Fruit fly (Drosophila melanogaster): ENCODE data around the gene CG10283.

CG10283 gene

dm6 chr2L:18466669-18467068 is 17.6 kb downstream of the CG10283 start:
- no peak for TF ChIP-seq ss (GFP tag; optimal IDR thresholded peaks at IDR 0.05)
- peak; percentile 45; the same call in 1 of the 3 replicates for TF ChIP-seq CG6163 (GFP tag; IDR thresholded peaks at IDR 0.05)
- TF ChIP-seq Blimp-1 (GFP tag; optimal IDR thresholded peaks at IDR 0.05): no peak
- no peak for TF ChIP-seq OdsH (GFP tag; optimal IDR thresholded peaks at IDR 0.05)
- TF ChIP-seq CG34406 (GFP tag; optimal IDR thresholded peaks at IDR 0.05): no peak

- no peak for TF ChIP-seq vri (GFP tag; optimal IDR thresholded peaks at IDR 0.05)
- TF ChIP-seq Hr38 (GFP tag; optimal IDR thresholded peaks at IDR 0.05): no peak
- TF ChIP-seq Ets96B (tag; optimal IDR thresholded peaks at IDR 0.05): peak; percentile 38
- no peak for TF ChIP-seq CG11762 (GFP tag; optimal IDR thresholded peaks at IDR 0.05; ENCODE audit: insufficient read depth)
- TF ChIP-seq CG3919 (GFP tag; optimal IDR thresholded peaks at IDR 0.05): peak; percentile 64
- peak; percentile 55 for TF ChIP-seq Ets21C (GFP tag; optimal IDR thresholded peaks at IDR 0.05)
- peak; percentile 57 for TF ChIP-seq CG32006 (GFP tag; optimal IDR thresholded peaks at IDR 0.05)
- TF ChIP-seq Smox (GFP tag; optimal IDR thresholded peaks at IDR 0.05): peak; percentile 70
- TF ChIP-seq CG6792 (GFP tag; optimal IDR thresholded peaks at IDR 0.05): peak; percentile 30
- TF ChIP-seq CG6276 (GFP tag; optimal IDR thresholded peaks at IDR 0.05): peak; percentile 11
- peak; percentile 56 for TF ChIP-seq acj6 (GFP tag; optimal IDR thresholded peaks at IDR 0.05)
- TF ChIP-seq eg (GFP tag; IDR thresholded peaks at IDR 0.05): no peak
- peak; percentile 18 for TF ChIP-seq spab (GFP tag; optimal IDR thresholded peaks at IDR 0.05)
- TF ChIP-seq CG31627 (GFP tag; optimal IDR thresholded peaks at IDR 0.05): peak; percentile 51
- no peak for TF ChIP-seq Lpt (GFP tag; optimal IDR thresholded peaks at IDR 0.05)
- peak; percentile 55 for TF ChIP-seq Sox14 (GFP tag; optimal IDR thresholded peaks at IDR 0.05)
- TF ChIP-seq Hr4 (GFP tag; optimal IDR thresholded peaks at IDR 0.05): peak; percentile 35
- no peak for TF ChIP-seq CG6163 (GFP tag; IDR thresholded peaks at IDR 0.05)
- peak; percentile 31 for TF ChIP-seq CG3032 (tag; optimal IDR thresholded peaks at IDR 0.05)
- TF ChIP-seq esn (GFP tag; optimal IDR thresholded peaks at IDR 0.05): peak; percentile 79
- peak; percentile 29 for TF ChIP-seq Sox15 (GFP tag; optimal IDR thresholded peaks at IDR 0.05)
- TF ChIP-seq CG11902 (GFP tag; optimal IDR thresholded peaks at IDR 0.05): peak; percentile 33
- TF ChIP-seq CG11294 (GFP tag; IDR thresholded peaks at IDR 0.05): no peak
- peak; percentile 55 for TF ChIP-seq Blimp-1 (GFP tag; optimal IDR thresholded peaks at IDR 0.05)
- TF ChIP-seq CG15336 (GFP tag; IDR thresholded peaks at IDR 0.05): no peak
- TF ChIP-seq CG34406 (GFP tag; optimal IDR thresholded peaks at IDR 0.05): peak; percentile 62
- TF ChIP-seq dsx (GFP tag; optimal IDR thresholded peaks at IDR 0.05; ENCODE audit: poor library complexity, severe bottlenecking): no peak
- peak in 1 of 2 experiments; percentile 67 for TF ChIP-seq salr (GFP tag; optimal IDR thresholded peaks at IDR 0.05)
- no peak for TF ChIP-seq CG8319 (GFP tag; optimal IDR thresholded peaks at IDR 0.05)
- peak; percentile 48 for TF ChIP-seq pdm3 (GFP tag; optimal IDR thresholded peaks at IDR 0.05)
- peak; percentile 61 for TF ChIP-seq CG10631 (GFP tag; optimal IDR thresholded peaks at IDR 0.05)
- TF ChIP-seq CG8632 (GFP tag; optimal IDR thresholded peaks at IDR 0.05): peak; percentile 58
- no peak for TF ChIP-seq CG7368 (GFP tag; optimal IDR thresholded peaks at IDR 0.05)
- TF ChIP-seq CG9139 (GFP tag; optimal IDR thresholded peaks at IDR 0.05): no peak
- TF ChIP-seq fd59A (GFP tag; optimal IDR thresholded peaks at IDR 0.05): no peak
- TF ChIP-seq Hr39 (GFP tag; optimal IDR thresholded peaks at IDR 0.05): peak; percentile 70
- TF ChIP-seq achi (GFP tag; optimal IDR thresholded peaks at IDR 0.05): peak; percentile 55
- no peak for TF ChIP-seq CG16779 (tag; optimal IDR thresholded peaks at IDR 0.05)
- no peak for TF ChIP-seq CG6854 (GFP tag; optimal IDR thresholded peaks at IDR 0.05)
- TF ChIP-seq Sox102F (GFP tag; optimal IDR thresholded peaks at IDR 0.05): peak; percentile 48
- TF ChIP-seq topi (GFP tag; optimal IDR thresholded peaks at IDR 0.05): peak; percentile 77
- TF ChIP-seq ss (GFP tag; optimal IDR thresholded peaks at IDR 0.05): no peak
- TF ChIP-seq lz (GFP tag; optimal IDR thresholded peaks at IDR 0.05): peak; percentile 63
- TF ChIP-seq CG10669 (GFP tag; optimal IDR thresholded peaks at IDR 0.05): peak; percentile 45
- TF ChIP-seq net (GFP tag; optimal IDR thresholded peaks at IDR 0.05): no peak
- no peak for TF ChIP-seq CG6808 (GFP tag; optimal IDR thresholded peaks at IDR 0.05)
- TF ChIP-seq fd85E (GFP tag; optimal IDR thresholded peaks at IDR 0.05): no peak
- TF ChIP-seq Eip75B (GFP tag; optimal IDR thresholded peaks at IDR 0.05): peak; percentile 24
Measured at dm6 chr2L:18466202-18466591, 18.1 kb downstream of the CG10283 start.
